Worm (Caenorhabditis elegans) whole organism, mixed stage, embryonic: ENCODE data around the gene C03A7.13.

Experiments used
- blmp-1 ChIP-seq: fragments of 150-350 bp; optimal IDR thresholded peaks from 2 replicates; lab custom pipeline; 2014; ENCODE audit warnings: missing biosample characterization, missing genetic modification characterization
- ceh-43 ChIP-seq: fragments of 200-800 bp; sonication (Bioruptor generic); optimal IDR thresholded peaks from 2 replicates; lab custom pipeline; 2018; ENCODE audit warnings: mild to moderate bottlenecking, missing genetic modification characterization, moderate library complexity, missing compliant biosample characterization
- ces-1 ChIP-seq: fragments of 150-350 bp; optimal IDR thresholded peaks from 2 replicates; lab custom pipeline; 2014; ENCODE audit warnings: missing biosample characterization, missing genetic modification reagents, missing genetic modification characterization
- elt-3 ChIP-seq: fragments of 150-350 bp; optimal IDR thresholded peaks from 2 replicates; lab custom pipeline; 2014; ENCODE audit warnings: missing biosample characterization, missing genetic modification characterization
- lsy-2 ChIP-seq: fragments of 150-350 bp; optimal IDR thresholded peaks from 2 replicates; lab custom pipeline; 2014; ENCODE audit warnings: missing biosample characterization, missing genetic modification characterization
- mls-2 ChIP-seq: sonication (generic microtip); optimal IDR thresholded peaks from 2 replicates; lab custom pipeline; 2016; ENCODE audit warnings: mild to moderate bottlenecking, missing genetic modification characterization, moderate library complexity, missing compliant biosample characterization
- nhr-12 ChIP-seq: fragments of 150-350 bp; optimal IDR thresholded peaks from 2 replicates; lab custom pipeline; 2014; ENCODE audit warnings: missing biosample characterization, missing genetic modification characterization
- nhr-28 ChIP-seq: fragments of 150-350 bp; optimal IDR thresholded peaks from 2 replicates; lab custom pipeline; 2014; ENCODE audit warnings: missing biosample characterization, missing genetic modification characterization
- pha-4 ChIP-seq: fragments of 150-350 bp; optimal IDR thresholded peaks from 2 replicates; lab custom pipeline; 2018; ENCODE audit warnings: missing biosample characterization, missing genetic modification reagents, missing genetic modification characterization
- sem-2 ChIP-seq: fragments of 200-800 bp; sonication (Bioruptor generic); optimal IDR thresholded peaks from 2 replicates; lab custom pipeline; 2018; ENCODE audit warnings: mild to moderate bottlenecking, missing genetic modification characterization, missing compliant biosample characterization
- unc-39 ChIP-seq: fragments of 150-350 bp; optimal IDR thresholded peaks from 2 replicates; lab custom pipeline; 2014; ENCODE audit warnings: missing biosample characterization, missing genetic modification characterization

ce11 chrV:5157660-5158059 is 34.7 kb downstream of the C03A7.13 start, which contains the start of gene srx-39:
- TF ChIP-seq mls-2 = no peak
- no peak for TF ChIP-seq nhr-12 (tag; lab: Kevin White, UChicago)
- no peak for TF ChIP-seq ceh-43 (GFP tag; lab: Kevin White, UChicago)
- TF ChIP-seq pha-4 (tag; lab: Kevin White, UChicago) = no peak
- no peak for TF ChIP-seq unc-39 (tag; lab: Kevin White, UChicago)
- TF ChIP-seq ces-1 (GFP tag; lab: Kevin White, UChicago) = no peak
- TF ChIP-seq blmp-1 = no peak
- no peak for TF ChIP-seq sem-2 (GFP tag; lab: Kevin White, UChicago)
- TF ChIP-seq elt-3 (tag; lab: Kevin White, UChicago) = no peak
- TF ChIP-seq lsy-2 (tag; lab: Kevin White, UChicago) = no peak
- no peak for TF ChIP-seq nhr-28
